Worm (Caenorhabditis elegans): Measurements from ENCODE around the gene hpr-9.

The hpr-9 gene

DNA sequence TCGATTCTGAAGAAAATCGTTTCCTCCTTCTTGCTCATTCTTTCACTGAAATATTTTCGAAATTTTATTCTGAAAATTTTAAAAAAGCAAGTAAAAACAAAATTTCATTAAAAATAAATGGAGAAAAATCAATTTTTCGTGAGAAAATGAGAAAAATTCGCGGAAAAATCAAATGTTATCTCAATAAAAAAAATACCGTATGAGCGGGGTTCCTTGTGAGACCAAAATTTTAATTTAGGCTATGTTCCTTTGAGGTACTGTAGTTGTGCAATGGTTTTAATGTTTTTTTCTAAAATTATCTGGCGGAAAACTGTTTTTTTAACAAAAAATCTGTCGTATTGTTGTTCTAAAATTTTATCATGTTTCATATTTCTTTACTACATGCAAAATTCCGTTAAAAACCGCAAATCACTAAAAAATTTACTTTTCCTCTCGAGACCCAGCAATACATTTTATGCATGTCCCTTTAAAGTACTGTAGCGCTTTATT lies 21.2 kb upstream of the hpr-9 start, which contains the start of gene epg-6 (continued):
- TF ChIP-seq attf-6 (GFP tag; IDR thresholded peaks at IDR 0.05): no peak
- TF ChIP-seq Y95B8A.8 (GFP tag; IDR thresholded peaks at IDR 0.05): no peak
- no peak for TF ChIP-seq snpc-4 (GFP tag; optimal IDR thresholded peaks at IDR 0.05)
- TF ChIP-seq snpc-4 (tag; optimal IDR thresholded peaks at IDR 0.05): peak in 1 of 4 experiments; percentile 0
- TF ChIP-seq die-1 (tag; optimal IDR thresholded peaks at IDR 0.05): no peak
- no peak for TF ChIP-seq B0261.1 (tag; optimal IDR thresholded peaks at IDR 0.05)
- no peak for TF ChIP-seq F52B5.7 (tag; optimal IDR thresholded peaks at IDR 0.05)
- TF ChIP-seq bed-2 (GFP tag; IDR thresholded peaks at IDR 0.05): no peak
- peak; percentile 50 for TF ChIP-seq him-1 (tag; optimal IDR thresholded peaks at IDR 0.05)
- no peak for TF ChIP-seq ZK185.1 (tag; optimal IDR thresholded peaks at IDR 0.05; ENCODE audit: poor library complexity, severe bottlenecking)
- peak; percentile 94 for TF ChIP-seq xnd-1 (tag; optimal IDR thresholded peaks at IDR 0.05)
- peak; percentile 74 for TF ChIP-seq D2030.7 (GFP tag; IDR thresholded peaks at IDR 0.05)
- no peak for TF ChIP-seq lir-1 (GFP tag; conservative IDR thresholded peaks at IDR 0.05)
- TF ChIP-seq ceh-91 (GFP tag; IDR thresholded peaks at IDR 0.05): peak; percentile 84
- TF ChIP-seq madf-8 (GFP tag; conservative IDR thresholded peaks at IDR 0.05): peak; percentile 82
- no peak for TF ChIP-seq nfya-2 (GFP tag; IDR thresholded peaks at IDR 0.05)
- no peak for TF ChIP-seq nhr-120 (GFP tag; IDR thresholded peaks at IDR 0.05)
- TF ChIP-seq ztf-28 (GFP tag; IDR thresholded peaks at IDR 0.05): no peak
- no peak for TF ChIP-seq akir-1 (GFP tag; optimal IDR thresholded peaks at IDR 0.05)
- TF ChIP-seq sptf-2 (GFP tag; optimal IDR thresholded peaks at IDR 0.05): no peak
- no peak for TF ChIP-seq bed-1 (GFP tag; IDR thresholded peaks at IDR 0.05)
- TF ChIP-seq T07F8.4 (tag; optimal IDR thresholded peaks at IDR 0.05): no peak
- no peak for TF ChIP-seq K12H6.12 (tag; optimal IDR thresholded peaks at IDR 0.05)
- TF ChIP-seq cebp-2 (GFP tag; IDR thresholded peaks at IDR 0.05): no peak
- TF ChIP-seq pha-4 (tag; optimal IDR thresholded peaks at IDR 0.05): no peak
- TF ChIP-seq F55B11.4 (tag; optimal IDR thresholded peaks at IDR 0.05; ENCODE audit: borderline replicate concordance, insufficient read depth): no peak
- TF ChIP-seq tlf-1 (GFP tag; optimal IDR thresholded peaks at IDR 0.05): peak; percentile 55
- no peak for TF ChIP-seq fkh-3 (tag; optimal IDR thresholded peaks at IDR 0.05)
- TF ChIP-seq lin-54 (GFP tag; optimal IDR thresholded peaks at IDR 0.05): peak; percentile 54
- TF ChIP-seq Y79H2A.3 (GFP tag; conservative IDR thresholded peaks at IDR 0.05): 0 out of 2 replicates have a peak, but pooled peaks have one; percentile 26
- peak; percentile 94 for TF ChIP-seq F33H1.4 (GFP tag; IDR thresholded peaks at IDR 0.05)
- no peak for TF ChIP-seq mes-4 (tag; optimal IDR thresholded peaks at IDR 0.05)
- no peak for TF ChIP-seq sdz-38 (tag; optimal IDR thresholded peaks at IDR 0.05)
- no peak for TF ChIP-seq mel-28 (tag; optimal IDR thresholded peaks at IDR 0.05; ENCODE audit: borderline replicate concordance)
- TF ChIP-seq hmg-1.2 (GFP tag; IDR thresholded peaks at IDR 0.05): peak; percentile 21; the same call in 1 of the 2 replicates

DNA sequence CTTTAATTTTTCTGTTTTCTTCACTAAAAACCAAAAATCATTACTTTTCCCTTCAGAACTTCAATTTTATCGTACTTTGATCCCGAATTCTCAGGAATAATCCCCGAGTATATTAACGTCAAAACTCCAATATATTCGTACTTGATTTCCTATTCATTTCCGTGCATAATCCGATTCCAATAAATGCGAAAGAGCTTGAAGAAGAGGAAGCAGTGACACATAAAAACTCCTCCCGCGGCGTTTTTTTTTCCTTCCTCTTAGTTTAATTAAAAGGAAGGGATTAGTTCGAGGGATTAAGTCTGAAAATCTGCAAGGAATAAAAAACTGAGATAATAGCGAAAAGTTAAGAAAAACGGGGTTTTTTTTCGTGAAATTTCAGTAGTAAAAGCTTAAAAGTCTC lies 20.5 kb upstream of the hpr-9 start:
- TF ChIP-seq mcd-1 (GFP tag; IDR thresholded peaks at IDR 0.05): no peak
- TF ChIP-seq ztf-3 (GFP tag; optimal IDR thresholded peaks at IDR 0.05): no peak
- TF ChIP-seq F37B4.10 (GFP tag; IDR thresholded peaks at IDR 0.05): no peak
- TF ChIP-seq nfyb-1 (GFP tag; IDR thresholded peaks at IDR 0.05): no peak
- no peak for TF ChIP-seq lin-26 (GFP tag; IDR thresholded peaks at IDR 0.05)
- TF ChIP-seq lin-40 (tag; optimal IDR thresholded peaks at IDR 0.05): no peak
- no peak for TF ChIP-seq ceh-40 (GFP tag; IDR thresholded peaks at IDR 0.05)
- no peak for TF ChIP-seq ztf-18 (tag; optimal IDR thresholded peaks at IDR 0.05)
- TF ChIP-seq F57A8.1 (GFP tag; optimal IDR thresholded peaks at IDR 0.05): no peak
- TF ChIP-seq B0019.2 (GFP tag; conservative IDR thresholded peaks at IDR 0.05): no peak
- no peak for TF ChIP-seq attf-5 (GFP tag; optimal IDR thresholded peaks at IDR 0.05)
